Fruit fly (Drosophila melanogaster) whole organism: ENCODE data around the gene CG10514.

Source experiments
- CG8478 ChIP-seq: fragments of >200 bp; optimal IDR thresholded peaks from 2 replicates; lab custom pipeline; 2018; ENCODE audit warnings: inconsistent platforms
- Dll ChIP-seq: fragments of >200 bp; optimal IDR thresholded peaks from 2 replicates; lab custom pipeline; 2017
- EcR ChIP-seq, 2 experiments: fragments of >200 bp; optimal IDR thresholded peaks; 2 replicates each; lab custom pipeline; 2017; ENCODE audit warnings: missing biosample characterization in 2 of 2, missing genetic modification characterization in 2 of 2, missing genetic modification reagents in 2 of 2
- pan ChIP-seq: fragments of >200 bp; optimal IDR thresholded peaks from 2 replicates; lab custom pipeline; 2017
- psq ChIP-seq: fragments of >200 bp; optimal IDR thresholded peaks from 2 replicates; lab custom pipeline; 2017
- usp ChIP-seq: fragments of >200 bp; optimal IDR thresholded peaks from 2 replicates; lab custom pipeline; 2017; ENCODE audit warnings: missing biosample characterization, missing genetic modification characterization, mixed read lengths

dm6 chr3R:25237314-25237713 is 42.3 kb downstream of the CG10514 start, which contains the start of gene Jhbp7:
- no peak for TF ChIP-seq EcR (GFP tag; optimal IDR thresholded peaks at IDR 0.05; lab: Kevin White, UChicago)
- TF ChIP-seq pan (lab: Kevin White, UChicago): no peak
- TF ChIP-seq usp: no peak
- no peak for TF ChIP-seq Dll
- no peak for TF ChIP-seq psq (lab: Kevin White, UChicago)
- no peak for TF ChIP-seq CG8478 (lab: Kevin White, UChicago)
